Fruit fly (Drosophila melanogaster) whole organism, prepupa: ENCODE data around the gene Nop56.

Experiments
- CG3919 ChIP-seq: fragments of 200-800 bp; sonication (Bioruptor generic); optimal IDR thresholded peaks from 3 replicates; lab custom pipeline; 2016; ENCODE audit warnings: missing biosample characterization, missing genetic modification characterization
- CG4318 ChIP-seq: fragments of 200-800 bp; sonication (Bioruptor generic); optimal IDR thresholded peaks from 3 replicates; lab custom pipeline; 2017; ENCODE audit warnings: missing biosample characterization, mild to moderate bottlenecking, missing genetic modification characterization
- CG8632 ChIP-seq: fragments of 200-800 bp; sonication (Bioruptor generic); optimal IDR thresholded peaks from 3 replicates; lab custom pipeline; 2016; ENCODE audit warnings: missing biosample characterization, missing genetic modification characterization
- Eip75B ChIP-seq: fragments of 200-800 bp; sonication (Bioruptor generic); optimal IDR thresholded peaks from 3 replicates; lab custom pipeline; 2016; ENCODE audit warnings: missing biosample characterization, missing genetic modification characterization
- Ets96B ChIP-seq: fragments of 200-800 bp; optimal IDR thresholded peaks from 2 replicates; lab custom pipeline; 2019; ENCODE audit warnings: missing biosample characterization, mild to moderate bottlenecking, missing genetic modification characterization, moderate library complexity
- achi ChIP-seq: fragments of 200-800 bp; sonication (Bioruptor generic); optimal IDR thresholded peaks from 3 replicates; lab custom pipeline; 2016; ENCODE audit warnings: missing biosample characterization, missing genetic modification characterization
- acj6 ChIP-seq: fragments of 200-800 bp; sonication (Bioruptor generic); optimal IDR thresholded peaks from 3 replicates; lab custom pipeline; 2016; ENCODE audit warnings: missing biosample characterization, missing genetic modification characterization
- eg ChIP-seq: fragments of 200-800 bp; sonication (Bioruptor generic); IDR thresholded peaks from 3 replicates; pipeline ENCODE4 v1.3.6; 2022; ENCODE audit warnings: missing biosample characterization, missing genetic modification characterization

- TF ChIP-seq CG8632 (no peak), achi (no peak), Eip75B (GFP tag; lab: Kevin White, UChicago) (no peak), CG4318 (no peak), Ets96B (tag; lab: Kevin White, UChicago) (no peak), CG3919 (GFP tag; lab: Kevin White, UChicago) (no peak), acj6 (GFP tag; lab: Kevin White, UChicago) (peak; percentile 31), eg (GFP tag; lab: Robert Waterston, UW) (no peak)
Measured at dm6 chr3R:22447195-22447873, 26.5 kb upstream of the Nop56 start, which contains the start of gene CG34288.
